Fruit fly (Drosophila melanogaster) whole organism, embryonic: Measurements from ENCODE around the gene BORCS5.

Experiments used
- Antp ChIP-seq: fragments of 200-800 bp; sonication (Bioruptor generic); optimal IDR thresholded peaks from 3 replicates; lab custom pipeline; 2016; ENCODE audit warnings: missing biosample characterization, missing genetic modification characterization
- CG1024 ChIP-seq: fragments of 200-800 bp; sonication (Bioruptor generic); IDR thresholded peaks from 2 replicates; pipeline ENCODE4 v1.3.6; 2022; ENCODE audit warnings: missing biosample characterization, missing genetic modification characterization
- CG10543 ChIP-seq: fragments of 200-800 bp; sonication (Bioruptor generic); optimal IDR thresholded peaks from 3 replicates; lab custom pipeline; 2017; ENCODE audit warnings: missing biosample characterization, mild to moderate bottlenecking, missing genetic modification characterization, moderate library complexity
- CG12236 ChIP-seq: fragments of 200-800 bp; sonication (Bioruptor generic); optimal IDR thresholded peaks from 2 replicates; lab custom pipeline; 2016; ENCODE audit warnings: missing biosample characterization, missing genetic modification characterization
- CG12744 ChIP-seq: fragments of 200-800 bp; sonication (Bioruptor generic); optimal IDR thresholded peaks from 2 replicates; lab custom pipeline; 2016; ENCODE audit warnings: missing biosample characterization, missing genetic modification characterization
- CG13123 ChIP-seq: fragments of 200-800 bp; sonication (Bioruptor generic); optimal IDR thresholded peaks from 2 replicates; lab custom pipeline; 2016; ENCODE audit warnings: missing biosample characterization, missing genetic modification characterization
- CG13296 ChIP-seq: fragments of 200-800 bp; sonication (Bioruptor generic); optimal IDR thresholded peaks from 3 replicates; lab custom pipeline; 2018; ENCODE audit warnings: missing biosample characterization, mild to moderate bottlenecking, missing genetic modification characterization
- CG13624 ChIP-seq: fragments of 200-800 bp; sonication (Bioruptor generic); optimal IDR thresholded peaks from 2 replicates; lab custom pipeline; 2016; ENCODE audit warnings: missing biosample characterization, missing genetic modification characterization
- CG13894 ChIP-seq: fragments of 200-800 bp; sonication (Bioruptor generic); optimal IDR thresholded peaks from 3 replicates; lab custom pipeline; 2018; ENCODE audit warnings: missing biosample characterization, mild to moderate bottlenecking, missing genetic modification characterization, moderate library complexity
- CG14441 ChIP-seq: fragments of 200-800 bp; sonication (Bioruptor generic); IDR thresholded peaks from 2 replicates; pipeline ENCODE4 v1.3.6; 2022; ENCODE audit warnings: missing biosample characterization, missing genetic modification characterization
- CG14667 ChIP-seq: fragments of 200-800 bp; sonication (Bioruptor generic); IDR thresholded peaks from 2 replicates; pipeline ENCODE4 v1.3.6; 2022; ENCODE audit warnings: missing biosample characterization, missing genetic modification characterization
- CG16815 ChIP-seq: fragments of 200-800 bp; sonication (Bioruptor generic); optimal IDR thresholded peaks from 3 replicates; lab custom pipeline; 2017; ENCODE audit warnings: missing biosample characterization, mild to moderate bottlenecking, missing genetic modification characterization
- CG1792 ChIP-seq: fragments of 200-800 bp; sonication (Bioruptor generic); optimal IDR thresholded peaks from 2 replicates; lab custom pipeline; 2016; ENCODE audit warnings: missing biosample characterization, missing genetic modification characterization
- CG18619 ChIP-seq: fragments of 200-800 bp; sonication (Bioruptor generic); optimal IDR thresholded peaks from 3 replicates; lab custom pipeline; 2017; ENCODE audit warnings: missing biosample characterization, mild to moderate bottlenecking, missing genetic modification characterization
- CG32772 ChIP-seq: fragments of 200-800 bp; sonication (Bioruptor generic); IDR thresholded peaks from 2 replicates; pipeline ENCODE4 v1.3.6; 2022; ENCODE audit warnings: missing biosample characterization, missing genetic modification characterization
- CG3407 ChIP-seq: fragments of 200-800 bp; sonication (Bioruptor generic); optimal IDR thresholded peaks from 2 replicates; lab custom pipeline; 2018; ENCODE audit warnings: missing biosample characterization, mild to moderate bottlenecking, missing genetic modification characterization
- CG5180 ChIP-seq: fragments of 200-800 bp; sonication (Bioruptor generic); optimal IDR thresholded peaks from 3 replicates; lab custom pipeline; 2017; ENCODE audit warnings: missing biosample characterization, missing genetic modification characterization, mild to moderate bottlenecking, moderate library complexity, missing genetic modification reagents
- CG6254 ChIP-seq: fragments of 200-800 bp; sonication (Bioruptor generic); optimal IDR thresholded peaks from 3 replicates; lab custom pipeline; 2017; ENCODE audit warnings: mild to moderate bottlenecking, missing biosample characterization, missing genetic modification reagents, missing genetic modification characterization
- CG6654 ChIP-seq: fragments of 200-800 bp; sonication (Bioruptor generic); optimal IDR thresholded peaks from 2 replicates; lab custom pipeline; 2017; ENCODE audit warnings: missing biosample characterization, mild to moderate bottlenecking, missing genetic modification characterization
- CG6813 ChIP-seq: fragments of 200-800 bp; sonication (Bioruptor generic); optimal IDR thresholded peaks from 2 replicates; lab custom pipeline; 2017; ENCODE audit warnings: missing biosample characterization, missing genetic modification characterization, mild to moderate bottlenecking, moderate library complexity, missing genetic modification reagents
- CG9797 ChIP-seq: fragments of 200-800 bp; sonication (Bioruptor generic); optimal IDR thresholded peaks from 3 replicates; lab custom pipeline; 2018; ENCODE audit warnings: missing biosample characterization, mild to moderate bottlenecking, missing genetic modification characterization
- CG9876 ChIP-seq: fragments of 200-800 bp; sonication (Bioruptor generic); optimal IDR thresholded peaks from 2 replicates; lab custom pipeline; 2016; ENCODE audit warnings: missing biosample characterization, missing genetic modification characterization
- CG9932 ChIP-seq: fragments of 200-800 bp; sonication (Bioruptor generic); IDR thresholded peaks from 2 replicates; pipeline ENCODE4 v1.3.6; 2022; ENCODE audit warnings: missing biosample characterization, missing genetic modification characterization
- CTCF ChIP-seq: fragments of 200-800 bp; sonication (Bioruptor generic); optimal IDR thresholded peaks from 2 replicates; lab custom pipeline; 2017; ENCODE audit warnings: missing biosample characterization, mild to moderate bottlenecking, missing genetic modification characterization, moderate library complexity
- Hand ChIP-seq: fragments of 200-800 bp; sonication (Bioruptor generic); optimal IDR thresholded peaks from 2 replicates; lab custom pipeline; 2017; ENCODE audit warnings: mild to moderate bottlenecking, missing biosample characterization, missing genetic modification reagents, missing genetic modification characterization
- MBD-R2 ChIP-seq: fragments of 200-800 bp; sonication (Bioruptor generic); IDR thresholded peaks from 2 replicates; pipeline ENCODE4 v1.3.6; 2022; ENCODE audit warnings: missing biosample characterization, missing genetic modification characterization
- NK7.1 ChIP-seq: fragments of 200-800 bp; sonication (Bioruptor generic); optimal IDR thresholded peaks from 3 replicates; lab custom pipeline; 2016; ENCODE audit warnings: missing biosample characterization, missing genetic modification characterization
- Nf-YA ChIP-seq: fragments of 200-800 bp; sonication (Bioruptor generic); IDR thresholded peaks from 2 replicates; pipeline ENCODE4 v1.3.6; 2022; ENCODE audit warnings: missing biosample characterization, missing genetic modification characterization
- Sry-δ ChIP-seq: fragments of 200-800 bp; sonication (Bioruptor generic); optimal IDR thresholded peaks from 2 replicates; lab custom pipeline; 2016; ENCODE audit warnings: missing biosample characterization, missing genetic modification characterization
- abd-A ChIP-seq: fragments of 200-800 bp; sonication (Bioruptor generic); optimal IDR thresholded peaks from 3 replicates; lab custom pipeline; 2019; ENCODE audit warnings: missing biosample characterization, mild to moderate bottlenecking, missing genetic modification characterization, moderate library complexity
- al ChIP-seq: fragments of 200-800 bp; sonication (Bioruptor generic); IDR thresholded peaks from 2 replicates; pipeline ENCODE4 v1.3.6; 2022; ENCODE audit warnings: missing biosample characterization, missing genetic modification characterization
- bowl ChIP-seq: fragments of 200-800 bp; sonication (Bioruptor generic); IDR thresholded peaks from 2 replicates; pipeline ENCODE4 v1.3.6; 2022; ENCODE audit warnings: missing biosample characterization, missing genetic modification characterization
- cad ChIP-seq: fragments of >200 bp; optimal IDR thresholded peaks from 2 replicates; lab custom pipeline; 2017; ENCODE audit warnings: missing biosample characterization, missing genetic modification characterization
- corto ChIP-seq: fragments of 200-800 bp; sonication (Bioruptor generic); optimal IDR thresholded peaks from 2 replicates; lab custom pipeline; 2016; ENCODE audit warnings: missing biosample characterization, mild to moderate bottlenecking, missing genetic modification characterization, moderate library complexity
- crc ChIP-seq: fragments of 200-800 bp; sonication (Bioruptor generic); optimal IDR thresholded peaks from 2 replicates; lab custom pipeline; 2016; ENCODE audit warnings: missing biosample characterization, missing genetic modification characterization
- disco-r ChIP-seq: fragments of 200-800 bp; sonication (Bioruptor generic); optimal IDR thresholded peaks from 2 replicates; lab custom pipeline; 2016; ENCODE audit warnings: missing biosample characterization, missing genetic modification characterization
- esg ChIP-seq: fragments of 200-800 bp; sonication (Bioruptor generic); conservative IDR thresholded peaks from 2 replicates; pipeline ENCODE4 v1.3.6; 2022; ENCODE audit warnings: missing biosample characterization, missing genetic modification characterization
- eve ChIP-seq, 2 experiments: fragments of >200 bp; optimal IDR thresholded peaks; 2 replicates each; lab custom pipeline; 2017; ENCODE audit warnings: missing biosample characterization in 2 of 2, missing genetic modification characterization in 2 of 2
- ewg ChIP-seq: fragments of 200-800 bp; sonication (Bioruptor generic); optimal IDR thresholded peaks from 3 replicates; lab custom pipeline; 2017; ENCODE audit warnings: mild to moderate bottlenecking, missing biosample characterization, missing genetic modification reagents, missing genetic modification characterization
- gro ChIP-seq: fragments of 200-800 bp; sonication (Bioruptor generic); optimal IDR thresholded peaks from 2 replicates; lab custom pipeline; 2016; ENCODE audit warnings: missing biosample characterization, missing genetic modification characterization
- hbn ChIP-seq: fragments of 200-800 bp; sonication (Bioruptor generic); IDR thresholded peaks from 2 replicates; pipeline ENCODE4 v1.3.6; 2022; ENCODE audit warnings: missing biosample characterization, missing genetic modification characterization; ENCODE audit not compliant: partially characterized antibody
- hkb ChIP-seq, 2 experiments: fragments of 200-800 bp in 1 of 2; fragments of >200 bp in 1 of 2; sonication (Bioruptor generic) in 1 of 2; IDR thresholded peaks in 1 of 2; optimal IDR thresholded peaks in 1 of 2; 2 replicates each; pipeline versions ENCODE4 v1.3.6 to Lab custom; 2017 to 2022; ENCODE audit warnings: missing biosample characterization in 1 of 2, missing genetic modification characterization in 1 of 2
- hth ChIP-seq: fragments of >200 bp; optimal IDR thresholded peaks from 2 replicates; lab custom pipeline; 2017; ENCODE audit warnings: inconsistent platforms
- inv ChIP-seq: fragments of 200-800 bp; sonication (Bioruptor generic); IDR thresholded peaks from 2 replicates; pipeline ENCODE4 v1.3.6; 2022; ENCODE audit warnings: missing biosample characterization, missing genetic modification characterization; ENCODE audit not compliant: partially characterized antibody
- kay ChIP-seq: fragments of 200-800 bp; sonication (Bioruptor generic); optimal IDR thresholded peaks from 2 replicates; lab custom pipeline; 2016; ENCODE audit warnings: missing biosample characterization, missing genetic modification characterization
- luna ChIP-seq: fragments of 200-800 bp; sonication (Bioruptor generic); optimal IDR thresholded peaks from 2 replicates; lab custom pipeline; 2016; ENCODE audit warnings: missing biosample characterization, missing genetic modification characterization
- oc ChIP-seq: fragments of 200-800 bp; sonication (Bioruptor generic); optimal IDR thresholded peaks from 2 replicates; lab custom pipeline; 2018; ENCODE audit warnings: missing biosample characterization, mild to moderate bottlenecking, missing genetic modification characterization, moderate library complexity
- ro ChIP-seq: fragments of 200-800 bp; sonication (Bioruptor generic); IDR thresholded peaks from 2 replicates; pipeline ENCODE4 v1.3.6; 2022; ENCODE audit warnings: missing biosample characterization, missing genetic modification characterization
- sd ChIP-seq: fragments of 200-800 bp; sonication (Bioruptor generic); optimal IDR thresholded peaks from 3 replicates; lab custom pipeline; 2018; ENCODE audit warnings: missing biosample characterization, mild to moderate bottlenecking, missing genetic modification characterization, moderate library complexity
- unc-4 ChIP-seq: fragments of 200-800 bp; sonication (Bioruptor generic); IDR thresholded peaks from 2 replicates; pipeline ENCODE4 v1.3.6; 2022; ENCODE audit warnings: missing biosample characterization, missing genetic modification characterization; ENCODE audit not compliant: partially characterized antibody
- usp ChIP-seq: fragments of >200 bp; optimal IDR thresholded peaks from 2 replicates; lab custom pipeline; 2017; ENCODE audit warnings: missing biosample characterization, missing genetic modification characterization
- zfh2 ChIP-seq: fragments of 200-800 bp; sonication (Bioruptor generic); optimal IDR thresholded peaks from 2 replicates; lab custom pipeline; 2016; ENCODE audit warnings: missing biosample characterization, missing genetic modification characterization

The BORCS5 gene

DNA sequence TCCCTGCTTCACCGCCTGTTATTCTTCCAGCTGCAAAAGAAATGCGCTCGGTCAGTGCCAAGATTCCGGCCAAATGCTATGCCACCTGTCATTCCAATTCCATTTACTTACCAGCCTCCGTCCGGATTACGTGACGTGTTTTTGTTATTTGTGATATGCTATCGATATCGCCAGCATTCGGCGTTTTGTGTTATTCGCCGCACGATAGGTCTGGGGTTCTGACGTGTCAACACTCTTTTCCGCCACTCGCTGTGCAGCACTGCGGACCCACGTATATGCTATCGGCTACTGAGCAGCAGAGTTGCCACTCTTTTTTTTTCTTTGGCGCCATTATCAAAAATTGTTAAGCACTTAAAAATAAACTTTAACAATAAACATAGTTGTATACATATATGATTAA is 20.3 kb downstream of the BORCS5 start, which contains the start of gene p24-1 (continued):
- TF ChIP-seq oc (tag; lab: Kevin White, UChicago): no peak
- TF ChIP-seq luna (GFP tag; lab: Kevin White, UChicago): no peak
- TF ChIP-seq CG1024 (GFP tag; lab: Robert Waterston, UW): no peak
- peak; percentile 50 for TF ChIP-seq gro (GFP tag; lab: Kevin White, UChicago)
- TF ChIP-seq Nf-YA (GFP tag; lab: Robert Waterston, UW): no peak
- TF ChIP-seq inv: peak; percentile 82
- TF ChIP-seq CG14667 (GFP tag; lab: Robert Waterston, UW): no peak
- TF ChIP-seq crc: no peak
- no peak for TF ChIP-seq CG18619
- no peak for TF ChIP-seq CTCF (GFP tag; lab: Kevin White, UChicago)
- no peak for TF ChIP-seq ewg (GFP tag; lab: Kevin White, UChicago)
- peak; percentile 28 for TF ChIP-seq CG13296 (GFP tag; lab: Kevin White, UChicago)
- TF ChIP-seq MBD-R2: peak; percentile 81
- TF ChIP-seq ro (GFP tag; lab: Robert Waterston, UW): no peak
- TF ChIP-seq kay (GFP tag; lab: Kevin White, UChicago): peak; percentile 48
- peak; percentile 71 for TF ChIP-seq CG13894 (tag; lab: Kevin White, UChicago)
- TF ChIP-seq eve (GFP tag; optimal IDR thresholded peaks at IDR 0.05; lab: Kevin White, UChicago): no peak
- TF ChIP-seq CG13624 (GFP tag; lab: Kevin White, UChicago): peak; percentile 70
- TF ChIP-seq hbn (GFP tag; lab: Robert Waterston, UW): peak; percentile 74
- peak; percentile 11 for TF ChIP-seq CG9876 (GFP tag; lab: Kevin White, UChicago)
- TF ChIP-seq hkb (optimal IDR thresholded peaks at IDR 0.05; lab: Kevin White, UChicago): peak; percentile 47
- TF ChIP-seq hkb (GFP tag; IDR thresholded peaks at IDR 0.05; lab: Robert Waterston, UW): no peak
- TF ChIP-seq CG12236 (GFP tag; lab: Kevin White, UChicago): no peak
- peak; percentile 53 for TF ChIP-seq CG9797 (GFP tag; lab: Kevin White, UChicago)
- TF ChIP-seq esg: no peak
- TF ChIP-seq CG16815 (GFP tag; lab: Kevin White, UChicago): no peak
- no peak for TF ChIP-seq Hand (GFP tag; lab: Kevin White, UChicago)
- TF ChIP-seq bowl (GFP tag; lab: Robert Waterston, UW): no peak
- TF ChIP-seq CG3407 (GFP tag; lab: Kevin White, UChicago): no peak
- TF ChIP-seq Antp (GFP tag; lab: Kevin White, UChicago): peak; percentile 39
- TF ChIP-seq NK7.1: no peak
- peak; percentile 60 for TF ChIP-seq CG10543 (GFP tag; lab: Kevin White, UChicago)
- TF ChIP-seq CG13123 (GFP tag; lab: Kevin White, UChicago): no peak
- peak; percentile 87 for TF ChIP-seq Sry-δ (GFP tag; lab: Kevin White, UChicago)
- TF ChIP-seq CG12744: no peak
- no peak for TF ChIP-seq cad (GFP tag; lab: Kevin White, UChicago)
- peak; percentile 65 for TF ChIP-seq CG1792
- no peak for TF ChIP-seq CG5180 (GFP tag; lab: Kevin White, UChicago)
- TF ChIP-seq usp: no peak
- TF ChIP-seq CG6813: no peak
- peak; percentile 47 for TF ChIP-seq sd (tag; lab: Kevin White, UChicago)
- no peak for TF ChIP-seq abd-A (tag; lab: Kevin White, UChicago)
- TF ChIP-seq zfh2 (GFP tag; lab: Kevin White, UChicago): peak; percentile 76
- TF ChIP-seq CG9932 (GFP tag; lab: Robert Waterston, UW): peak; percentile 88
- TF ChIP-seq CG6254 (GFP tag; lab: Kevin White, UChicago): no peak
- no peak for TF ChIP-seq CG14441 (GFP tag; lab: Robert Waterston, UW)
- 0 out of 2 replicates have a peak, but pooled peaks have one; percentile 11 for TF ChIP-seq al
- TF ChIP-seq hth (lab: Kevin White, UChicago): no peak
- TF ChIP-seq CG32772: 0 out of 2 replicates have a peak, but pooled peaks have one; percentile 15
- TF ChIP-seq disco-r: peak; percentile 11
- no peak for TF ChIP-seq CG6654
- peak; percentile 90 for TF ChIP-seq unc-4 (GFP tag; lab: Robert Waterston, UW)
- TF ChIP-seq corto (GFP tag; lab: Kevin White, UChicago): no peak
